Fruit fly (Drosophila melanogaster) whole organism, embryonic: Measurements from ENCODE around the gene Vdup1.

ENCODE experiments used
- CG10267 ChIP-seq: fragments of 200-800 bp; sonication (Bioruptor generic); optimal IDR thresholded peaks from 2 replicates; lab custom pipeline; 2018; ENCODE audit warnings: missing biosample characterization, mild to moderate bottlenecking, missing genetic modification characterization, moderate library complexity
- CG11723 ChIP-seq: fragments of 200-800 bp; sonication (Bioruptor generic); optimal IDR thresholded peaks from 2 replicates; lab custom pipeline; 2017; ENCODE audit warnings: missing biosample characterization, mild to moderate bottlenecking, missing genetic modification characterization
- CG12391 ChIP-seq: fragments of 200-800 bp; sonication (Bioruptor generic); optimal IDR thresholded peaks from 3 replicates; lab custom pipeline; 2018; ENCODE audit warnings: missing biosample characterization, mild to moderate bottlenecking, missing genetic modification characterization, moderate library complexity
- CG13287 ChIP-seq: fragments of 200-800 bp; sonication (Bioruptor generic); IDR thresholded peaks from 2 replicates; pipeline ENCODE4 v1.3.6; 2022; ENCODE audit warnings: missing biosample characterization, missing genetic modification characterization; ENCODE audit not compliant: partially characterized antibody
- CG13775 ChIP-seq: fragments of 200-800 bp; sonication (Bioruptor generic); optimal IDR thresholded peaks from 3 replicates; lab custom pipeline; 2017; ENCODE audit warnings: missing biosample characterization, mild to moderate bottlenecking, missing genetic modification characterization
- CG14710 ChIP-seq: fragments of 200-800 bp; sonication (Bioruptor generic); optimal IDR thresholded peaks from 3 replicates; lab custom pipeline; 2019; ENCODE audit warnings: missing biosample characterization, mild to moderate bottlenecking, missing genetic modification characterization, moderate library complexity
- CG15514 ChIP-seq: fragments of 200-800 bp; sonication (Bioruptor generic); optimal IDR thresholded peaks from 3 replicates; lab custom pipeline; 2017; ENCODE audit warnings: missing biosample characterization, missing genetic modification characterization, mild to moderate bottlenecking, moderate library complexity, missing genetic modification reagents
- CG1603 ChIP-seq: fragments of 200-800 bp; sonication (Bioruptor generic); optimal IDR thresholded peaks from 2 replicates; lab custom pipeline; 2019; ENCODE audit warnings: missing biosample characterization, mild to moderate bottlenecking, missing genetic modification characterization, moderate library complexity
- CG17361 ChIP-seq: fragments of 200-800 bp; sonication (Bioruptor generic); IDR thresholded peaks from 3 replicates; pipeline ENCODE4 v1.3.6; 2022; ENCODE audit warnings: missing biosample characterization, missing genetic modification characterization
- CG1792 ChIP-seq: fragments of 200-800 bp; sonication (Bioruptor generic); optimal IDR thresholded peaks from 2 replicates; lab custom pipeline; 2016; ENCODE audit warnings: missing biosample characterization, missing genetic modification characterization
- CG1832 ChIP-seq: fragments of 200-800 bp; sonication (Bioruptor generic); optimal IDR thresholded peaks from 2 replicates; lab custom pipeline; 2017; ENCODE audit warnings: missing biosample characterization, mild to moderate bottlenecking, missing genetic modification characterization, inconsistent platforms
- CG30020 ChIP-seq: fragments of 200-800 bp; optimal IDR thresholded peaks from 2 replicates; lab custom pipeline; 2019; ENCODE audit warnings: missing biosample characterization, mild to moderate bottlenecking, missing genetic modification characterization, moderate library complexity
- CG4617 ChIP-seq: fragments of 200-800 bp; sonication (Bioruptor generic); optimal IDR thresholded peaks from 3 replicates; lab custom pipeline; 2016; ENCODE audit warnings: missing biosample characterization, missing genetic modification characterization, borderline replicate concordance
- CG4820 ChIP-seq: fragments of 200-800 bp; sonication (Bioruptor generic); optimal IDR thresholded peaks from 3 replicates; lab custom pipeline; 2016; ENCODE audit warnings: missing biosample characterization, missing genetic modification characterization
- CG6654 ChIP-seq: fragments of 200-800 bp; sonication (Bioruptor generic); optimal IDR thresholded peaks from 2 replicates; lab custom pipeline; 2017; ENCODE audit warnings: missing biosample characterization, mild to moderate bottlenecking, missing genetic modification characterization
- CG6813 ChIP-seq: fragments of 200-800 bp; sonication (Bioruptor generic); optimal IDR thresholded peaks from 2 replicates; lab custom pipeline; 2017; ENCODE audit warnings: missing biosample characterization, missing genetic modification characterization, mild to moderate bottlenecking, moderate library complexity, missing genetic modification reagents
- CG7786 ChIP-seq: fragments of 200-800 bp; sonication (Bioruptor generic); optimal IDR thresholded peaks from 2 replicates; lab custom pipeline; 2016; ENCODE audit warnings: missing biosample characterization, missing genetic modification characterization
- CG7963 ChIP-seq: fragments of 200-800 bp; sonication (Bioruptor generic); IDR thresholded peaks from 3 replicates; pipeline ENCODE4 v1.3.6; 2022; ENCODE audit warnings: missing biosample characterization, missing genetic modification characterization; ENCODE audit not compliant: partially characterized antibody
- CG8089 ChIP-seq: fragments of 200-800 bp; sonication (Bioruptor generic); optimal IDR thresholded peaks from 3 replicates; lab custom pipeline; 2016; ENCODE audit warnings: missing biosample characterization, missing genetic modification characterization
- CG8290 ChIP-seq, 3 experiments: fragments of 200-800 bp; sonication (Bioruptor generic); optimal IDR thresholded peaks; 2 replicates each; lab custom pipeline; 2016 to 2019; ENCODE audit warnings: missing biosample characterization in 3 of 3, missing genetic modification characterization in 3 of 3, mild to moderate bottlenecking in 2 of 3, moderate library complexity in 1 of 3
- CHES-1-like ChIP-seq: fragments of 200-800 bp; sonication (Bioruptor generic); optimal IDR thresholded peaks from 2 replicates; lab custom pipeline; 2016; ENCODE audit warnings: missing biosample characterization, missing genetic modification characterization
- CkIIα-i1 ChIP-seq: fragments of 200-800 bp; sonication (Bioruptor generic); IDR thresholded peaks from 2 replicates; pipeline ENCODE4 v1.3.6; 2022; ENCODE audit warnings: missing biosample characterization, missing genetic modification characterization
- E2f2 ChIP-seq: fragments of 200-800 bp; sonication (Bioruptor generic); IDR thresholded peaks from 2 replicates; pipeline ENCODE4 v1.3.6; 2022; ENCODE audit warnings: missing biosample characterization, missing genetic modification characterization
- ERR ChIP-seq: fragments of 200-800 bp; sonication (Bioruptor generic); optimal IDR thresholded peaks from 2 replicates; lab custom pipeline; 2016; ENCODE audit warnings: missing biosample characterization, missing genetic modification characterization
- HmgZ ChIP-seq: fragments of 200-800 bp; sonication (Bioruptor generic); optimal IDR thresholded peaks from 2 replicates; lab custom pipeline; 2018; ENCODE audit warnings: missing biosample characterization, mild to moderate bottlenecking, missing genetic modification characterization
- Lim3 ChIP-seq: fragments of 200-800 bp; sonication (Bioruptor generic); IDR thresholded peaks from 2 replicates; pipeline ENCODE4 v1.3.6; 2022; ENCODE audit warnings: missing biosample characterization, missing genetic modification characterization
- MBD-R2 ChIP-seq: fragments of 200-800 bp; sonication (Bioruptor generic); IDR thresholded peaks from 2 replicates; pipeline ENCODE4 v1.3.6; 2022; ENCODE audit warnings: missing biosample characterization, missing genetic modification characterization
- MESR4 ChIP-seq: fragments of 200-800 bp; sonication (Bioruptor generic); optimal IDR thresholded peaks from 2 replicates; lab custom pipeline; 2018; ENCODE audit warnings: missing biosample characterization, mild to moderate bottlenecking, missing genetic modification characterization, moderate library complexity
- Stat92E ChIP-seq, 3 experiments: fragments of >200 bp in 2 of 3; fragments of 200-800 bp in 1 of 3; sonication (Bioruptor generic) in 1 of 3; optimal IDR thresholded peaks; 2 replicates each; lab custom pipeline; 2017 to 2019; ENCODE audit warnings: missing biosample characterization in 3 of 3, missing genetic modification characterization in 3 of 3, mild to moderate bottlenecking in 1 of 3, moderate library complexity in 1 of 3
- Xbp1 ChIP-seq: fragments of 200-800 bp; sonication (Bioruptor generic); optimal IDR thresholded peaks from 3 replicates; lab custom pipeline; 2016; ENCODE audit warnings: missing biosample characterization, mild to moderate bottlenecking, missing genetic modification characterization
- bsh ChIP-seq, 2 experiments: fragments of 200-800 bp; sonication (Bioruptor generic); optimal IDR thresholded peaks; 2 replicates each; lab custom pipeline; 2017 to 2018; ENCODE audit warnings: mild to moderate bottlenecking in 2 of 2, missing biosample characterization in 2 of 2, missing genetic modification characterization in 2 of 2, moderate library complexity in 1 of 2
- crp ChIP-seq, 2 experiments: fragments of 200-800 bp; sonication (Bioruptor generic); optimal IDR thresholded peaks; 2 replicates in 1 of 2; 3 replicates in 1 of 2; lab custom pipeline; 2017; ENCODE audit warnings: missing biosample characterization in 2 of 2, missing genetic modification characterization in 2 of 2, mild to moderate bottlenecking in 1 of 2, moderate library complexity in 1 of 2
- dan ChIP-seq: fragments of 200-800 bp; sonication (Bioruptor generic); IDR thresholded peaks from 2 replicates; pipeline ENCODE4 v1.3.6; 2022; ENCODE audit warnings: missing biosample characterization, missing genetic modification characterization
- disco-r ChIP-seq: fragments of 200-800 bp; sonication (Bioruptor generic); optimal IDR thresholded peaks from 2 replicates; lab custom pipeline; 2016; ENCODE audit warnings: missing biosample characterization, missing genetic modification characterization
- exex ChIP-seq: fragments of 200-800 bp; sonication (Bioruptor generic); optimal IDR thresholded peaks from 4 replicates; lab custom pipeline; 2018; ENCODE audit warnings: missing biosample characterization, mild to moderate bottlenecking, missing genetic modification characterization, moderate library complexity
- fd102C ChIP-seq: fragments of 200-800 bp; sonication (Bioruptor generic); optimal IDR thresholded peaks from 2 replicates; lab custom pipeline; 2018; ENCODE audit warnings: missing biosample characterization, mild to moderate bottlenecking, missing genetic modification characterization, moderate library complexity
- fu2 ChIP-seq: fragments of 200-800 bp; sonication (Bioruptor generic); optimal IDR thresholded peaks from 2 replicates; lab custom pipeline; 2016; ENCODE audit warnings: missing biosample characterization, missing genetic modification characterization
- grn ChIP-seq: fragments of 200-800 bp; sonication (Bioruptor generic); optimal IDR thresholded peaks from 3 replicates; lab custom pipeline; 2017; ENCODE audit warnings: missing biosample characterization, missing genetic modification characterization
- h ChIP-seq: fragments of >200 bp; optimal IDR thresholded peaks from 2 replicates; lab custom pipeline; 2017
- lilli ChIP-seq: fragments of 200-800 bp; sonication (Bioruptor generic); optimal IDR thresholded peaks from 3 replicates; lab custom pipeline; 2016; ENCODE audit warnings: missing biosample characterization, missing genetic modification characterization
- lov ChIP-seq, 2 experiments: fragments of 200-800 bp in 1 of 2; fragments of >200 bp in 1 of 2; sonication (Bioruptor generic) in 1 of 2; IDR thresholded peaks in 1 of 2; optimal IDR thresholded peaks in 1 of 2; 2 replicates in 1 of 2; 3 replicates in 1 of 2; pipeline versions ENCODE4 v1.3.6 to Lab custom; 2017 to 2022; ENCODE audit warnings: missing biosample characterization in 1 of 2, missing genetic modification characterization in 1 of 2
- pzg ChIP-seq: fragments of 200-800 bp; sonication (Bioruptor generic); optimal IDR thresholded peaks from 3 replicates; lab custom pipeline; 2018; ENCODE audit warnings: missing biosample characterization, mild to moderate bottlenecking, missing genetic modification characterization, moderate library complexity
- slou ChIP-seq: fragments of 200-800 bp; sonication (Bioruptor generic); optimal IDR thresholded peaks from 3 replicates; lab custom pipeline; 2016; ENCODE audit warnings: missing biosample characterization, missing genetic modification characterization
- sna ChIP-seq: fragments of 200-800 bp; sonication (Bioruptor generic); IDR thresholded peaks from 2 replicates; pipeline ENCODE4 v1.3.6; 2022; ENCODE audit warnings: missing biosample characterization, missing genetic modification characterization; ENCODE audit not compliant: partially characterized antibody
- stwl ChIP-seq: fragments of 200-800 bp; sonication (Bioruptor generic); optimal IDR thresholded peaks from 3 replicates; lab custom pipeline; 2018; ENCODE audit warnings: missing biosample characterization, mild to moderate bottlenecking, missing genetic modification characterization, moderate library complexity
- tna ChIP-seq: fragments of 200-800 bp; sonication (Bioruptor generic); IDR thresholded peaks from 2 replicates; pipeline ENCODE4 v1.3.6; 2022; ENCODE audit warnings: missing biosample characterization, missing genetic modification characterization; ENCODE audit not compliant: partially characterized antibody
- wdn ChIP-seq: fragments of 200-800 bp; sonication (Bioruptor generic); IDR thresholded peaks from 2 replicates; pipeline ENCODE4 v1.3.6; 2022; ENCODE audit warnings: missing biosample characterization, missing genetic modification characterization
- zen2 ChIP-seq: fragments of 200-800 bp; sonication (Bioruptor generic); IDR thresholded peaks from 3 replicates; pipeline ENCODE4 v1.3.6; 2022; ENCODE audit warnings: missing biosample characterization, missing genetic modification characterization; ENCODE audit not compliant: partially characterized antibody

Gene Vdup1

DNA sequence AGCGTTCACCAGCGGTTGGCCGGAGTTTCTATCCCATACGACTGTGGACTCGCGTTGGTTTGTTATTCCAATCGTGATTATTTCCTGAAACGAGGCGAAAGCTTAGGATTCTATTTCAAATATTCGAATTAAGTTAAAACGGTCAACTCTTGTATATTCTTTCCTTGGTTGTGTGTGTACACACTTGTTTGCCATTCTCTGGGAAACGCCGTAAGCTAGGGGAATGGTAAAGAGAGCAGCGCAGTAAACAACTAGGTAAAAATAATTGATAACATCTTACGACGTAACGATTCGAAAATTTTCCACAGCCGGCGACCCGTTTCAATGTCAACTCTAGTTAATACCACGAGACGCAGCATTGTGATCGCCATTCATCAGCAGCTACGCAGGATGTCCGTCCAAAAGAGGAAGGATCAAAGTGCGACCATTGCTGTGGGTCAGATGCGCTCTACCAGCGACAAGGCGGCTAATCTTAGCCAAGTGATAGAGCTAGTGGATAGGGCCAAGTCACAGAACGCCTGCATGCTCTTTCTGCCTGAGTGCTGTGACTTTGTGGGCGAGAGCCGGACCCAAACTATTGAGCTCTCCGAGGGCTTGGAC lies 24.9 kb upstream of the Vdup1 start, which contains the start of gene NitFhit (continued):
- no peak for TF ChIP-seq CG7963
- TF ChIP-seq CG11723 (GFP tag; lab: Kevin White, UChicago), result no peak
- TF ChIP-seq zen2 (GFP tag; lab: Robert Waterston, UW), result no peak
- TF ChIP-seq stwl (tag; lab: Kevin White, UChicago), result peak; percentile 31
- TF ChIP-seq HmgZ (tag; lab: Kevin White, UChicago), result peak; percentile 34
- no peak for TF ChIP-seq Lim3
- TF ChIP-seq CG7786 (GFP tag; lab: Kevin White, UChicago), result no peak
- TF ChIP-seq E2f2 (GFP tag; lab: Robert Waterston, UW), result peak; percentile 54
- TF ChIP-seq CG13775 (GFP tag; lab: Kevin White, UChicago), result no peak
- no peak for TF ChIP-seq Stat92E (GFP tag; optimal IDR thresholded peaks at IDR 0.05; lab: Kevin White, UChicago)
- TF ChIP-seq ERR (GFP tag; lab: Kevin White, UChicago), result no peak
- peak; percentile 75 for TF ChIP-seq CG1603 (tag; lab: Kevin White, UChicago)
- TF ChIP-seq exex, result peak; percentile 8
- TF ChIP-seq CG17361 (GFP tag; lab: Robert Waterston, UW), result no peak
- peak; percentile 7 for TF ChIP-seq CG15514 (GFP tag; lab: Kevin White, UChicago)
- peak; percentile 91 for TF ChIP-seq grn
- TF ChIP-seq crp (GFP tag; optimal IDR thresholded peaks at IDR 0.05; lab: Kevin White, UChicago), result peak in 1 of 2 experiments; percentile 73
- no peak for TF ChIP-seq CG8089
- peak; percentile 65 for TF ChIP-seq pzg (GFP tag; lab: Kevin White, UChicago)
- no peak for TF ChIP-seq h (lab: Kevin White, UChicago)
- TF ChIP-seq bsh (GFP tag; optimal IDR thresholded peaks at IDR 0.05; lab: Kevin White, UChicago), result peak in 1 of 2 experiments; percentile 21
- no peak for TF ChIP-seq fd102C (GFP tag; lab: Kevin White, UChicago)
- TF ChIP-seq CkIIα-i1 (GFP tag; lab: Robert Waterston, UW), result no peak
- no peak for TF ChIP-seq CG13287
- peak; percentile 2 for TF ChIP-seq Xbp1 (GFP tag; lab: Kevin White, UChicago)
- TF ChIP-seq sna, result no peak
- no peak for TF ChIP-seq disco-r (GFP tag; lab: Kevin White, UChicago)
- no peak for TF ChIP-seq wdn
- TF ChIP-seq tna, result no peak
- peak; percentile 46 for TF ChIP-seq MESR4 (GFP tag; lab: Kevin White, UChicago)
- no peak for TF ChIP-seq slou
- no peak for TF ChIP-seq CG1832 (GFP tag; lab: Kevin White, UChicago)
- TF ChIP-seq CG10267 (tag; lab: Kevin White, UChicago), result no peak
- TF ChIP-seq lilli (GFP tag; lab: Kevin White, UChicago), result no peak
- TF ChIP-seq dan, result no peak
- TF ChIP-seq CG1792, result no peak
- TF ChIP-seq lov (optimal IDR thresholded peaks at IDR 0.05; lab: Kevin White, UChicago), result no peak
- TF ChIP-seq lov (GFP tag; IDR thresholded peaks at IDR 0.05; lab: Robert Waterston, UW), result no peak
- no peak for TF ChIP-seq CG30020 (tag; lab: Kevin White, UChicago)
- TF ChIP-seq CG12391 (tag; lab: Kevin White, UChicago), result no peak
- no peak for TF ChIP-seq CG8290 (GFP tag; optimal IDR thresholded peaks at IDR 0.05; lab: Kevin White, UChicago)
- peak in 1 of 2 experiments; percentile 17 for TF ChIP-seq CG8290 (tag; optimal IDR thresholded peaks at IDR 0.05; lab: Kevin White, UChicago)
- TF ChIP-seq CG4820 (GFP tag; lab: Kevin White, UChicago), result peak; percentile 87
- no peak for TF ChIP-seq CG6654 (GFP tag; lab: Kevin White, UChicago)
- peak; percentile 100 for TF ChIP-seq CG14710 (tag; lab: Kevin White, UChicago)
- peak; percentile 34 for TF ChIP-seq CG4617 (GFP tag; lab: Kevin White, UChicago)
- TF ChIP-seq fu2 (GFP tag; lab: Kevin White, UChicago), result no peak
- peak; percentile 72 for TF ChIP-seq MBD-R2 (GFP tag; lab: Robert Waterston, UW)
- no peak for TF ChIP-seq CG6813 (GFP tag; lab: Kevin White, UChicago)
- TF ChIP-seq CHES-1-like, result peak; percentile 5
